Fruit fly (Drosophila melanogaster): Measurements from ENCODE around the gene wts.

dm6 chr3R:30844436-30844835, 38.0 kb upstream of the wts start:
- no peak for TF ChIP-seq CTCF (optimal IDR thresholded peaks at IDR 0.05)
- no peak for TF ChIP-seq CG8478 (optimal IDR thresholded peaks at IDR 0.05)
